Fruit fly (Drosophila melanogaster): ENCODE results near the gene atk.
A peak's percentile ranks its signal among the peaks of the same experiment; 100 is the strongest.

- TF ChIP-seq CG8478 (optimal IDR thresholded peaks at IDR 0.05) = no peak
- peak; percentile 59 to 60 for TF ChIP-seq CTCF (optimal IDR thresholded peaks at IDR 0.05)
Measured at dm6 chr3L:20464677-20465076, at the start of gene atk.

Measured in S2 (cell line).